Fruit fly (Drosophila melanogaster): ENCODE data around the gene CG14834.

Gene CG14834

dm6 chr3L:7347984-7348631 is 1.2 kb upstream of the CG14834 start, which contains the start of the genes Srp19 and qm (continued):
- TF ChIP-seq sr (GFP tag; IDR thresholded peaks at IDR 0.05), result 0 out of 3 replicates have a peak, but pooled peaks have one; percentile 20
- peak; percentile 44; the same call in 1 of the 2 replicates for TF ChIP-seq onecut (GFP tag; IDR thresholded peaks at IDR 0.05)
- TF ChIP-seq Kr (GFP tag; optimal IDR thresholded peaks at IDR 0.05), result no peak
- peak; percentile 30 for TF ChIP-seq fd96Cb (tag; optimal IDR thresholded peaks at IDR 0.05)
- no peak for TF ChIP-seq Dad (GFP tag; optimal IDR thresholded peaks at IDR 0.05)
- TF ChIP-seq sima (GFP tag; optimal IDR thresholded peaks at IDR 0.05), result no peak
- no peak for TF ChIP-seq CG7745 (tag; optimal IDR thresholded peaks at IDR 0.05)
- no peak for TF ChIP-seq CG17186 (GFP tag; optimal IDR thresholded peaks at IDR 0.05)
- TF ChIP-seq CG10565 (GFP tag; optimal IDR thresholded peaks at IDR 0.05), result no peak
- TF ChIP-seq CG32532 (GFP tag; IDR thresholded peaks at IDR 0.05), result peak; percentile 50
- peak; percentile 76 for TF ChIP-seq gem (tag; optimal IDR thresholded peaks at IDR 0.05)
- no peak for TF ChIP-seq CG17385 (GFP tag; optimal IDR thresholded peaks at IDR 0.05)
- TF ChIP-seq YL-1 (GFP tag; optimal IDR thresholded peaks at IDR 0.05), result peak; percentile 59
- peak; percentile 60 for TF ChIP-seq CG14710 (tag; optimal IDR thresholded peaks at IDR 0.05)
- TF ChIP-seq dmrt11E (tag; optimal IDR thresholded peaks at IDR 0.05), result peak; percentile 23
- TF ChIP-seq CG11696 (GFP tag; IDR thresholded peaks at IDR 0.05), result no peak
- TF ChIP-seq CG5953 (GFP tag; IDR thresholded peaks at IDR 0.05), result no peak
- peak; percentile 92 for TF ChIP-seq knrl (GFP tag; IDR thresholded peaks at IDR 0.05; ENCODE audit: partially characterized antibody)
- TF ChIP-seq HHEX (GFP tag; optimal IDR thresholded peaks at IDR 0.05), result no peak
- peak; percentile 55; the same call in 2 of the 3 replicates for TF ChIP-seq so (GFP tag; IDR thresholded peaks at IDR 0.05)
- no peak for TF ChIP-seq ash1 (GFP tag; optimal IDR thresholded peaks at IDR 0.05)
- peak; percentile 43 for TF ChIP-seq CG17829 (tag; optimal IDR thresholded peaks at IDR 0.05)
- peak; percentile 34 for TF ChIP-seq Fer2 (tag; optimal IDR thresholded peaks at IDR 0.05)
- TF ChIP-seq Deaf1 (tag; optimal IDR thresholded peaks at IDR 0.05), result peak; percentile 2
- peak; percentile 87 for TF ChIP-seq CG13287 (GFP tag; IDR thresholded peaks at IDR 0.05; ENCODE audit: partially characterized antibody)
- no peak for TF ChIP-seq toy (GFP tag; IDR thresholded peaks at IDR 0.05)
- peak; percentile 67; the same call in 1 of the 2 replicates for TF ChIP-seq slbo (GFP tag; IDR thresholded peaks at IDR 0.05)
- peak; percentile 42 for TF ChIP-seq unpg (GFP tag; optimal IDR thresholded peaks at IDR 0.05)
- peak; percentile 95 for TF ChIP-seq BEAF-32 (GFP tag; optimal IDR thresholded peaks at IDR 0.05)
- peak; percentile 45 for TF ChIP-seq CG13894 (tag; optimal IDR thresholded peaks at IDR 0.05)
- TF ChIP-seq BtbVII (GFP tag; optimal IDR thresholded peaks at IDR 0.05), result peak; percentile 55
- TF ChIP-seq CG30020 (tag; optimal IDR thresholded peaks at IDR 0.05), result peak; percentile 55
- TF ChIP-seq CG7928 (GFP tag; optimal IDR thresholded peaks at IDR 0.05), result no peak
- peak; percentile 71 for TF ChIP-seq CG2116 (GFP tag; optimal IDR thresholded peaks at IDR 0.05)
- TF ChIP-seq D (optimal IDR thresholded peaks at IDR 0.05), result no peak
- peak; percentile 26 for TF ChIP-seq D (GFP tag; optimal IDR thresholded peaks at IDR 0.05)
- TF ChIP-seq CG8089 (GFP tag; optimal IDR thresholded peaks at IDR 0.05), result no peak
- 0 out of 3 replicates have a peak, but pooled peaks have one; percentile 41 for TF ChIP-seq CG11456 (GFP tag; IDR thresholded peaks at IDR 0.05)
- TF ChIP-seq CG33557 (GFP tag; optimal IDR thresholded peaks at IDR 0.05), result peak; percentile 22
- TF ChIP-seq CG16815 (GFP tag; optimal IDR thresholded peaks at IDR 0.05), result no peak
- TF ChIP-seq tna (GFP tag; IDR thresholded peaks at IDR 0.05; ENCODE audit: partially characterized antibody), result peak; percentile 54
- TF ChIP-seq Tbp (GFP tag; optimal IDR thresholded peaks at IDR 0.05), result no peak
- TF ChIP-seq sim (GFP tag; IDR thresholded peaks at IDR 0.05), result 0 out of 2 replicates have a peak, but pooled peaks have one; percentile 31
- no peak for TF ChIP-seq p53 (GFP tag; optimal IDR thresholded peaks at IDR 0.05)
- TF ChIP-seq mam (GFP tag; optimal IDR thresholded peaks at IDR 0.05), result peak; percentile 70
- no peak for TF ChIP-seq br (optimal IDR thresholded peaks at IDR 0.05)
- peak; percentile 34; the same call in 1 of the 2 replicates for TF ChIP-seq CG6272 (GFP tag; IDR thresholded peaks at IDR 0.05)
- TF ChIP-seq Med (GFP tag), result peak; percentile 85
- TF ChIP-seq Doc2 (GFP tag; IDR thresholded peaks at IDR 0.05), result no peak
- TF ChIP-seq org-1 (GFP tag; optimal IDR thresholded peaks at IDR 0.05), result no peak
